Worm (Caenorhabditis elegans): ENCODE results near the gene str-173.

DNA sequence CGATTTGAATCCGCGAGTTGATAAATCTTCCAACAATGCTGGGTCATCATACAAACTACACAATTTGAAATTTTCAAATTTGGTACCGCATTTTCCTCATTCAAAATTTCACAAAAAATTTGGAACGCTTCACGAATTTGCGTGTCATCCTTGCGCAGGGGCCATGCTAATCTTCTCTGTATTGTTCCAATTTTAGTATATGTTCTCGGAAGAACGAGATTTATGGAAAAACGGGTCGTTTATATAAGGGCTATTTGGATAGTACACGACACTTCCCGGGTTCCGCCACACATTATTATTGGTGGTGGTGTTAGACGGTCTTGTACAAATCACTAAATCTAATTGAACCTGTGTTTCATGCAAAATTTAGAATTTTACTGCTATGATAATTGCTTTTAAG lies 23.9 kb downstream of the str-173 start:
- TF ChIP-seq aly-2 (tag; optimal IDR thresholded peaks at IDR 0.05) = no peak
- TF ChIP-seq unc-39 (tag; optimal IDR thresholded peaks at IDR 0.05) = no peak
- no peak for TF ChIP-seq egl-27 (tag; optimal IDR thresholded peaks at IDR 0.05)
- TF ChIP-seq nfya-1 (tag; optimal IDR thresholded peaks at IDR 0.05; ENCODE audit: insufficient read depth) = no peak
- TF ChIP-seq nhr-76 (tag; optimal IDR thresholded peaks at IDR 0.05) = no peak
- TF ChIP-seq pha-4 (tag; optimal IDR thresholded peaks at IDR 0.05) = no peak
- no peak for TF ChIP-seq sea-2 (GFP tag; optimal IDR thresholded peaks at IDR 0.05)
- no peak for TF ChIP-seq nhr-77 (tag; optimal IDR thresholded peaks at IDR 0.05)
- TF ChIP-seq pqm-1 (tag; optimal IDR thresholded peaks at IDR 0.05) = no peak
- TF ChIP-seq nhr-28 (tag; optimal IDR thresholded peaks at IDR 0.05) = no peak
- no peak for TF ChIP-seq unc-62 (GFP tag; optimal IDR thresholded peaks at IDR 0.05)
- no peak for TF ChIP-seq ama-1 (optimal IDR thresholded peaks at IDR 0.05)
- TF ChIP-seq ceh-82 (tag; optimal IDR thresholded peaks at IDR 0.05) = no peak
- TF ChIP-seq zag-1 (tag; optimal IDR thresholded peaks at IDR 0.05) = no peak
